Fruit fly (Drosophila melanogaster) whole organism, embryonic: ENCODE measurements around the gene CG12592.

Experiments used
- B-H2 ChIP-seq: fragments of 200-800 bp; sonication (Bioruptor generic); optimal IDR thresholded peaks from 2 replicates; lab custom pipeline; 2018; ENCODE audit warnings: missing biosample characterization, mild to moderate bottlenecking, missing genetic modification characterization
- CG10147 ChIP-seq: fragments of 200-800 bp; sonication (Bioruptor generic); optimal IDR thresholded peaks from 2 replicates; lab custom pipeline; 2019; ENCODE audit warnings: missing biosample characterization, mild to moderate bottlenecking, missing genetic modification characterization, moderate library complexity
- CG12391 ChIP-seq: fragments of 200-800 bp; sonication (Bioruptor generic); optimal IDR thresholded peaks from 3 replicates; lab custom pipeline; 2018; ENCODE audit warnings: missing biosample characterization, mild to moderate bottlenecking, missing genetic modification characterization, moderate library complexity
- CG13287 ChIP-seq: fragments of 200-800 bp; sonication (Bioruptor generic); IDR thresholded peaks from 2 replicates; pipeline ENCODE4 v1.3.6; 2022; ENCODE audit warnings: missing biosample characterization, missing genetic modification characterization; ENCODE audit not compliant: partially characterized antibody
- CG13296 ChIP-seq: fragments of 200-800 bp; sonication (Bioruptor generic); optimal IDR thresholded peaks from 3 replicates; lab custom pipeline; 2018; ENCODE audit warnings: missing biosample characterization, mild to moderate bottlenecking, missing genetic modification characterization
- CG13424 ChIP-seq: fragments of 200-800 bp; sonication (Bioruptor generic); optimal IDR thresholded peaks from 2 replicates; lab custom pipeline; 2019; ENCODE audit warnings: missing biosample characterization, mild to moderate bottlenecking, missing genetic modification characterization, moderate library complexity
- CG13894 ChIP-seq: fragments of 200-800 bp; sonication (Bioruptor generic); optimal IDR thresholded peaks from 3 replicates; lab custom pipeline; 2018; ENCODE audit warnings: missing biosample characterization, mild to moderate bottlenecking, missing genetic modification characterization, moderate library complexity
- CG15514 ChIP-seq: fragments of 200-800 bp; sonication (Bioruptor generic); optimal IDR thresholded peaks from 3 replicates; lab custom pipeline; 2017; ENCODE audit warnings: missing biosample characterization, missing genetic modification characterization, mild to moderate bottlenecking, moderate library complexity, missing genetic modification reagents
- CG15601 ChIP-seq: fragments of 200-800 bp; sonication (Bioruptor generic); optimal IDR thresholded peaks from 3 replicates; lab custom pipeline; 2019; ENCODE audit warnings: missing biosample characterization, mild to moderate bottlenecking, missing genetic modification characterization, moderate library complexity
- CG15696 ChIP-seq: fragments of 200-800 bp; sonication (Bioruptor generic); optimal IDR thresholded peaks from 2 replicates; lab custom pipeline; 2019; ENCODE audit warnings: missing biosample characterization, mild to moderate bottlenecking, missing genetic modification characterization, moderate library complexity
- CG17829 ChIP-seq: fragments of 200-800 bp; optimal IDR thresholded peaks from 2 replicates; lab custom pipeline; 2019; ENCODE audit warnings: missing biosample characterization, mild to moderate bottlenecking, missing genetic modification characterization, moderate library complexity
- CG2116 ChIP-seq: fragments of 200-800 bp; sonication (Bioruptor generic); optimal IDR thresholded peaks from 3 replicates; lab custom pipeline; 2018; ENCODE audit warnings: missing biosample characterization, mild to moderate bottlenecking, missing genetic modification characterization
- CG3281 ChIP-seq: fragments of 200-800 bp; sonication (Bioruptor generic); optimal IDR thresholded peaks from 3 replicates; lab custom pipeline; 2017; ENCODE audit warnings: missing biosample characterization, mild to moderate bottlenecking, missing genetic modification characterization
- CG33213 ChIP-seq: fragments of 200-800 bp; sonication (Bioruptor generic); optimal IDR thresholded peaks from 3 replicates; lab custom pipeline; 2016; ENCODE audit warnings: missing biosample characterization, missing genetic modification characterization
- CG4282 ChIP-seq: fragments of 200-800 bp; sonication (Bioruptor generic); optimal IDR thresholded peaks from 2 replicates; lab custom pipeline; 2016; ENCODE audit warnings: missing biosample characterization, missing genetic modification characterization
- CG4854 ChIP-seq: fragments of 200-800 bp; sonication (Bioruptor generic); optimal IDR thresholded peaks from 2 replicates; lab custom pipeline; 2016; ENCODE audit warnings: missing biosample characterization, missing genetic modification characterization, inconsistent platforms
- CG7271 ChIP-seq: fragments of 200-800 bp; sonication (Bioruptor generic); optimal IDR thresholded peaks from 2 replicates; lab custom pipeline; 2018; ENCODE audit warnings: missing biosample characterization, mild to moderate bottlenecking, missing genetic modification characterization, moderate library complexity
- CG7839 ChIP-seq: fragments of 200-800 bp; sonication (Bioruptor generic); optimal IDR thresholded peaks from 3 replicates; lab custom pipeline; 2018; ENCODE audit warnings: missing biosample characterization, mild to moderate bottlenecking, missing genetic modification characterization, moderate library complexity
- CG7928 ChIP-seq: fragments of 200-800 bp; sonication (Bioruptor generic); optimal IDR thresholded peaks from 2 replicates; lab custom pipeline; 2017; ENCODE audit warnings: missing biosample characterization, mild to moderate bottlenecking, missing genetic modification characterization
- CG8290 ChIP-seq, 3 experiments: fragments of 200-800 bp; sonication (Bioruptor generic); optimal IDR thresholded peaks; 2 replicates each; lab custom pipeline; 2016 to 2019; ENCODE audit warnings: missing biosample characterization in 3 of 3, missing genetic modification characterization in 3 of 3, mild to moderate bottlenecking in 2 of 3, moderate library complexity in 1 of 3
- CG8924 ChIP-seq: fragments of 200-800 bp; optimal IDR thresholded peaks from 3 replicates; lab custom pipeline; 2019; ENCODE audit warnings: missing biosample characterization, mild to moderate bottlenecking, missing genetic modification characterization, moderate library complexity
- CHES-1-like ChIP-seq: fragments of 200-800 bp; sonication (Bioruptor generic); optimal IDR thresholded peaks from 2 replicates; lab custom pipeline; 2016; ENCODE audit warnings: missing biosample characterization, missing genetic modification characterization
- CTCF ChIP-seq: fragments of 200-800 bp; sonication (Bioruptor generic); optimal IDR thresholded peaks from 2 replicates; lab custom pipeline; 2017; ENCODE audit warnings: missing biosample characterization, mild to moderate bottlenecking, missing genetic modification characterization, moderate library complexity
- Deaf1 ChIP-seq: fragments of 200-800 bp; optimal IDR thresholded peaks from 3 replicates; lab custom pipeline; 2019; ENCODE audit warnings: missing biosample characterization, mild to moderate bottlenecking, missing genetic modification characterization, moderate library complexity
- Doc3 ChIP-seq: fragments of 200-800 bp; sonication (Bioruptor generic); IDR thresholded peaks from 3 replicates; pipeline ENCODE4 v1.3.6; 2022; ENCODE audit warnings: missing biosample characterization, missing genetic modification characterization; ENCODE audit not compliant: partially characterized antibody
- ERR ChIP-seq: fragments of 200-800 bp; sonication (Bioruptor generic); optimal IDR thresholded peaks from 2 replicates; lab custom pipeline; 2016; ENCODE audit warnings: missing biosample characterization, missing genetic modification characterization
- Ets65A ChIP-seq: fragments of 200-800 bp; sonication (Bioruptor generic); peaks from one replicate; lab custom pipeline; 2016; ENCODE audit warnings: missing biosample characterization, missing genetic modification characterization
- Ets97D ChIP-seq: fragments of 200-800 bp; sonication (Bioruptor generic); optimal IDR thresholded peaks from 3 replicates; lab custom pipeline; 2016; ENCODE audit warnings: missing biosample characterization, missing genetic modification characterization
- Fer1 ChIP-seq: fragments of 200-800 bp; sonication (Bioruptor generic); optimal IDR thresholded peaks from 2 replicates; lab custom pipeline; 2017; ENCODE audit warnings: missing biosample characterization, mild to moderate bottlenecking, missing genetic modification characterization
- HmgZ ChIP-seq: fragments of 200-800 bp; sonication (Bioruptor generic); optimal IDR thresholded peaks from 2 replicates; lab custom pipeline; 2018; ENCODE audit warnings: missing biosample characterization, mild to moderate bottlenecking, missing genetic modification characterization
- Hmr ChIP-seq: fragments of 200-800 bp; sonication (Bioruptor generic); optimal IDR thresholded peaks from 3 replicates; lab custom pipeline; 2017; ENCODE audit warnings: mild to moderate bottlenecking, missing biosample characterization, missing genetic modification reagents, missing genetic modification characterization
- Hr3 ChIP-seq: fragments of 200-800 bp; sonication (Bioruptor generic); optimal IDR thresholded peaks from 3 replicates; lab custom pipeline; 2016; ENCODE audit warnings: missing biosample characterization, missing genetic modification characterization
- Hr51 ChIP-seq, 2 experiments: fragments of 200-800 bp; sonication (Bioruptor generic); optimal IDR thresholded peaks; 2 replicates in 1 of 2; 3 replicates in 1 of 2; lab custom pipeline; 2016 to 2018; ENCODE audit warnings: missing biosample characterization in 2 of 2, missing genetic modification characterization in 2 of 2, mild to moderate bottlenecking in 1 of 2, moderate library complexity in 1 of 2
- Med ChIP-seq: fragments of 200-800 bp; sonication (Bioruptor generic); peaks from one replicate; lab custom pipeline; 2016; ENCODE audit warnings: missing biosample characterization, missing genetic modification characterization, mild to moderate bottlenecking, inconsistent platforms, moderate library complexity
- NfI ChIP-seq: fragments of 200-800 bp; sonication (Bioruptor generic); optimal IDR thresholded peaks from 3 replicates; lab custom pipeline; 2018; ENCODE audit warnings: missing biosample characterization, mild to moderate bottlenecking, missing genetic modification characterization, moderate library complexity
- Xbp1 ChIP-seq: fragments of 200-800 bp; sonication (Bioruptor generic); optimal IDR thresholded peaks from 3 replicates; lab custom pipeline; 2016; ENCODE audit warnings: missing biosample characterization, mild to moderate bottlenecking, missing genetic modification characterization
- bcd ChIP-seq: fragments of 200-800 bp; sonication (Bioruptor generic); optimal IDR thresholded peaks from 2 replicates; lab custom pipeline; 2017; ENCODE audit warnings: missing biosample characterization, mild to moderate bottlenecking, missing genetic modification characterization
- bigmax ChIP-seq: fragments of 200-800 bp; sonication (Bioruptor generic); optimal IDR thresholded peaks from 2 replicates; lab custom pipeline; 2018; ENCODE audit warnings: missing biosample characterization, mild to moderate bottlenecking, missing genetic modification characterization
- da ChIP-seq: fragments of 200-800 bp; sonication (Bioruptor generic); optimal IDR thresholded peaks from 2 replicates; lab custom pipeline; 2016; ENCODE audit warnings: missing biosample characterization, missing genetic modification characterization
- dpn ChIP-seq, 2 experiments: fragments of 200-800 bp; sonication (Bioruptor generic); optimal IDR thresholded peaks; 3 replicates each; lab custom pipeline; 2016; ENCODE audit warnings: missing biosample characterization in 2 of 2, missing genetic modification characterization in 2 of 2
- ftz-f1 ChIP-seq: fragments of 200-800 bp; sonication (Bioruptor generic); optimal IDR thresholded peaks from 2 replicates; lab custom pipeline; 2016; ENCODE audit warnings: missing biosample characterization, missing genetic modification characterization
- her ChIP-seq: fragments of 200-800 bp; sonication (Bioruptor generic); optimal IDR thresholded peaks from 2 replicates; lab custom pipeline; 2016; ENCODE audit warnings: missing biosample characterization, missing genetic modification characterization
- kah ChIP-seq: fragments of 200-800 bp; sonication (Bioruptor generic); optimal IDR thresholded peaks from 2 replicates; lab custom pipeline; 2018; ENCODE audit warnings: missing biosample characterization, mild to moderate bottlenecking, missing genetic modification characterization
- nmo ChIP-seq: fragments of 200-800 bp; sonication (Bioruptor generic); optimal IDR thresholded peaks from 2 replicates; lab custom pipeline; 2018; ENCODE audit warnings: missing biosample characterization, mild to moderate bottlenecking, missing genetic modification characterization, moderate library complexity
- pzg ChIP-seq: fragments of 200-800 bp; sonication (Bioruptor generic); optimal IDR thresholded peaks from 3 replicates; lab custom pipeline; 2018; ENCODE audit warnings: missing biosample characterization, mild to moderate bottlenecking, missing genetic modification characterization, moderate library complexity
- scrt ChIP-seq: fragments of 200-800 bp; sonication (Bioruptor generic); optimal IDR thresholded peaks from 2 replicates; lab custom pipeline; 2018; ENCODE audit warnings: missing biosample characterization, mild to moderate bottlenecking, missing genetic modification characterization, moderate library complexity
- sd ChIP-seq: fragments of 200-800 bp; sonication (Bioruptor generic); optimal IDR thresholded peaks from 3 replicates; lab custom pipeline; 2018; ENCODE audit warnings: missing biosample characterization, mild to moderate bottlenecking, missing genetic modification characterization, moderate library complexity
- tgo ChIP-seq: fragments of 200-800 bp; sonication (Bioruptor generic); IDR thresholded peaks from 3 replicates; pipeline ENCODE4 v1.3.6; 2022; ENCODE audit warnings: missing biosample characterization, missing genetic modification characterization
- tx ChIP-seq: fragments of 200-800 bp; sonication (Bioruptor generic); optimal IDR thresholded peaks from 2 replicates; lab custom pipeline; 2016; ENCODE audit warnings: missing biosample characterization, missing genetic modification characterization
- zf30C ChIP-seq: fragments of 200-800 bp; sonication (Bioruptor generic); optimal IDR thresholded peaks from 3 replicates; lab custom pipeline; 2018; ENCODE audit warnings: missing biosample characterization, mild to moderate bottlenecking, missing genetic modification characterization

Gene CG12592

DNA sequence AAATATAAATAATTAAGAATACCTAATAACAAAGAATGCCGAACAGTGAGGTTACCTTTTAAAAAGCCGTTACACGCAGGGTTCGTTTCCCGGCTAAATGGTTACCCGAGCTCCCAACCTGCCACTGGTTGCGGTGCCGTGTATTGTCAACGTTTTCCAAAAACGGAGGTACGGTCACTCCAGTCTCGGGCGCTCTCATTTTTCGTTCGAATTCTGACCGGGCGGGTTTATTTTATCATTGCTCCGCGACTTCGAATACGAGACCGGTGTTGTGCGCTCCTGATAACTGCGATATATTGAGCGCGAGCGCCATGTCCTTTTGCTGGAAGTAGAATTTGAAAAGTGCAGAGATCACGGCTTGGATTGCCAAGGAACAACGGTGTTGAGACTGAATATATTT, 11.8 kb downstream of the CG12592 start, which contains the start of gene jumu (continued):
- TF ChIP-seq Ets65A (GFP tag; lab: Kevin White, UChicago) = peak; percentile 83
- peak; percentile 90 for TF ChIP-seq CG15514 (GFP tag; lab: Kevin White, UChicago)
- TF ChIP-seq HmgZ (tag; lab: Kevin White, UChicago) = peak; percentile 67
- TF ChIP-seq Deaf1 = no peak
- peak; percentile 54 for TF ChIP-seq bigmax (GFP tag; lab: Kevin White, UChicago)
- TF ChIP-seq CG13287 (GFP tag; lab: Robert Waterston, UW) = no peak
- TF ChIP-seq pzg (GFP tag; lab: Kevin White, UChicago) = peak; percentile 97
- TF ChIP-seq Med (GFP tag; lab: Kevin White, UChicago) = peak; percentile 81
- TF ChIP-seq sd (tag; lab: Kevin White, UChicago) = peak; percentile 49
- peak; percentile 74 for TF ChIP-seq CG2116 (GFP tag; lab: Kevin White, UChicago)
- peak; percentile 2 for TF ChIP-seq zf30C
- TF ChIP-seq Hmr (GFP tag; lab: Kevin White, UChicago) = peak; percentile 79
- no peak for TF ChIP-seq tgo
- peak; percentile 31 for TF ChIP-seq ftz-f1 (GFP tag; lab: Kevin White, UChicago)
- no peak for TF ChIP-seq da (GFP tag; lab: Kevin White, UChicago)
- TF ChIP-seq Doc3 (GFP tag; lab: Robert Waterston, UW) = no peak
- peak; percentile 7 for TF ChIP-seq ERR (GFP tag; lab: Kevin White, UChicago)
- TF ChIP-seq scrt (GFP tag; lab: Kevin White, UChicago) = peak; percentile 78
- TF ChIP-seq CG8924 = peak; percentile 22
- TF ChIP-seq her = peak; percentile 21
- peak; percentile 25 for TF ChIP-seq Fer1 (GFP tag; lab: Kevin White, UChicago)
- no peak for TF ChIP-seq CG8290 (GFP tag; optimal IDR thresholded peaks at IDR 0.05; lab: Kevin White, UChicago)
- peak in 1 of 2 experiments; percentile 71 for TF ChIP-seq CG8290 (tag; optimal IDR thresholded peaks at IDR 0.05; lab: Kevin White, UChicago)
- peak; percentile 1 for TF ChIP-seq Xbp1 (GFP tag; lab: Kevin White, UChicago)
- no peak for TF ChIP-seq CG13296
- peak; percentile 29 for TF ChIP-seq CG12391
- TF ChIP-seq CG10147 = peak; percentile 19
- TF ChIP-seq CG13894 = peak; percentile 41
- no peak for TF ChIP-seq dpn (GFP tag; optimal IDR thresholded peaks at IDR 0.05; lab: Kevin White, UChicago)
- peak; percentile 45 for TF ChIP-seq nmo (GFP tag; lab: Kevin White, UChicago)
- TF ChIP-seq CG7271 (tag; lab: Kevin White, UChicago) = no peak
- TF ChIP-seq CG15601 (tag; lab: Kevin White, UChicago) = peak; percentile 61
- peak in 1 of 2 experiments; percentile 31 for TF ChIP-seq Hr51 (GFP tag; optimal IDR thresholded peaks at IDR 0.05; lab: Kevin White, UChicago)
- TF ChIP-seq NfI (GFP tag; lab: Kevin White, UChicago) = no peak
- peak; percentile 16 for TF ChIP-seq CG13424 (tag; lab: Kevin White, UChicago)
- peak; percentile 19 for TF ChIP-seq CG3281 (GFP tag; lab: Kevin White, UChicago)
- TF ChIP-seq CG4282 = peak; percentile 13
- TF ChIP-seq CG7928 (GFP tag; lab: Kevin White, UChicago) = peak; percentile 59
- peak; percentile 18 for TF ChIP-seq Hr3 (GFP tag; lab: Kevin White, UChicago)
- TF ChIP-seq CG7839 (tag; lab: Kevin White, UChicago) = peak; percentile 22
- TF ChIP-seq tx (GFP tag; lab: Kevin White, UChicago) = no peak
- peak; percentile 70 for TF ChIP-seq CG33213
- TF ChIP-seq kah (GFP tag; lab: Kevin White, UChicago) = peak; percentile 3
- peak; percentile 21 for TF ChIP-seq CG15696 (tag; lab: Kevin White, UChicago)
- no peak for TF ChIP-seq CG4854 (GFP tag; lab: Kevin White, UChicago)
- peak; percentile 87 for TF ChIP-seq Ets97D (GFP tag; lab: Kevin White, UChicago)
- TF ChIP-seq CG17829 (tag; lab: Kevin White, UChicago) = peak; percentile 69
- peak; percentile 47 for TF ChIP-seq B-H2 (GFP tag; lab: Kevin White, UChicago)
- TF ChIP-seq bcd (GFP tag; lab: Kevin White, UChicago) = peak; percentile 20
- no peak for TF ChIP-seq CHES-1-like (GFP tag; lab: Kevin White, UChicago)
- TF ChIP-seq CTCF (GFP tag; lab: Kevin White, UChicago) = peak; percentile 72
